Worm (Caenorhabditis elegans): ENCODE data around the gene haf-3.

DNA sequence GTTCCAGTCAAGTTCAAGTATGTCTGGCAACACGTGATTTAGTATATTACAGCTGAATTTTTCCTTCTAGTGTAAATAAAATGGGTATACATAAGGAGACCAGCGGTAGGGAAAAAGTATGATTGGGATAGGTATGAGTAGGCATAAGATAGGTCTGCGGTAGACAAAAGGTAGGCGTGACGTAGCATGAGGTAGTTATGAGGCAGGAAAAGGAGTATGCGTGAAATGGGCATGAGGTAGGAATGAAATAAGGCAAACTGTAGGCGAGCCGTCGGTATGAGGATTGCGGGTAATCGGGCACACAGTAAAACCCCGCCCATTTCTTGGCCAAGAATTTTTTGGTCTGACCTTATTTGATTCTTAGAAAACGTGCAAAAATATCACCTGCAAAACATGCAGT, 44.5 kb downstream of the haf-3 start:
- TF ChIP-seq pqm-1 (tag; optimal IDR thresholded peaks at IDR 0.05) (no peak), dve-1 (tag; optimal IDR thresholded peaks at IDR 0.05) (no peak), gmeb-2 (tag; optimal IDR thresholded peaks at IDR 0.05) (no peak), ceh-2 (tag; optimal IDR thresholded peaks at IDR 0.05) (no peak), tbx-2 (tag; optimal IDR thresholded peaks at IDR 0.05) (no peak)

Measured in whole organism, late embryonic.